Worm (Caenorhabditis elegans) whole organism, young adult: ENCODE data around the gene rnh-1.2.
A peak's percentile ranks its signal among the peaks of the same experiment; 100 is the strongest.

ENCODE experiments used
- B0035.1 ChIP-seq: sonication (generic microtip); optimal IDR thresholded peaks from 2 replicates; lab custom pipeline; 2016; ENCODE audit warnings: missing genetic modification characterization, mild to moderate bottlenecking, missing compliant biosample characterization, missing genotype, missing genetic modification reagents
- F55B11.4 ChIP-seq: sonication (generic microtip); optimal IDR thresholded peaks from 2 replicates; lab custom pipeline; 2016; ENCODE audit warnings: missing compliant biosample characterization, missing genetic modification characterization, borderline replicate concordance; ENCODE audit not compliant: insufficient read depth
- F57C9.4 ChIP-seq: sonication (generic microtip); optimal IDR thresholded peaks from 2 replicates; lab custom pipeline; 2017; ENCODE audit warnings: mild to moderate bottlenecking, missing genetic modification characterization, missing compliant biosample characterization
- Y56A3A.18 ChIP-seq: fragments of 200-800 bp; sonication (Bioruptor generic); IDR thresholded peaks from 2 replicates; pipeline ENCODE4 v1.3.6; 2022; ENCODE audit warnings: missing genetic modification reagents, missing genetic modification characterization, missing compliant biosample characterization
- ama-1 ChIP-seq, 3 experiments: fragments of 150-350 bp in 1 of 3; sonication (generic microtip) in 2 of 3; optimal IDR thresholded peaks; 2 replicates each; lab custom pipeline; 2014 to 2018; ENCODE audit warnings: missing biosample characterization in 2 of 3, missing genetic modification characterization in 2 of 3, missing genetic modification reagents in 2 of 3
- aptf-3 ChIP-seq: fragments of 200-800 bp; sonication (Bioruptor generic); IDR thresholded peaks from 2 replicates; pipeline ENCODE4 v1.3.6; 2022; ENCODE audit warnings: missing genetic modification characterization, missing compliant biosample characterization
- athp-1 ChIP-seq: sonication (generic microtip); optimal IDR thresholded peaks from 2 replicates; lab custom pipeline; 2017; ENCODE audit warnings: mild to moderate bottlenecking, missing genetic modification characterization, missing compliant biosample characterization
- attf-3 ChIP-seq: fragments of 200-800 bp; sonication (Bioruptor generic); conservative IDR thresholded peaks from 2 replicates; pipeline ENCODE4 v1.3.6; 2022; ENCODE audit warnings: missing genetic modification reagents, missing genetic modification characterization, missing compliant biosample characterization
- attf-6 ChIP-seq: fragments of 200-800 bp; sonication (Bioruptor generic); IDR thresholded peaks from 2 replicates; pipeline ENCODE4 v1.3.6; 2022; ENCODE audit warnings: missing genetic modification reagents, missing genetic modification characterization, missing compliant biosample characterization
- bed-2 ChIP-seq: fragments of 200-800 bp; sonication (Bioruptor generic); IDR thresholded peaks from 2 replicates; pipeline ENCODE4 v1.3.6; 2022; ENCODE audit warnings: missing genetic modification reagents, missing genetic modification characterization, missing compliant biosample characterization
- ccch-3 ChIP-seq: fragments of 200-800 bp; sonication (Bioruptor generic); optimal IDR thresholded peaks from 2 replicates; lab custom pipeline; 2018; ENCODE audit warnings: mild to moderate bottlenecking, missing genetic modification characterization, missing compliant biosample characterization
- cebp-1 ChIP-seq, 2 experiments: fragments of 200-800 bp in 1 of 2; sonication (Bioruptor generic) in 1 of 2; sonication (generic microtip) in 1 of 2; IDR thresholded peaks in 1 of 2; optimal IDR thresholded peaks in 1 of 2; 2 replicates each; pipeline versions ENCODE4 v1.3.6 to Lab custom; 2017 to 2022; ENCODE audit warnings: missing compliant biosample characterization in 2 of 2, missing genetic modification characterization in 2 of 2, mild to moderate bottlenecking in 1 of 2, missing genetic modification reagents in 1 of 2, moderate library complexity in 1 of 2
- cebp-2 ChIP-seq: fragments of 200-800 bp; sonication (Bioruptor generic); IDR thresholded peaks from 2 replicates; pipeline ENCODE4 v1.3.6; 2022; ENCODE audit warnings: missing genetic modification characterization, missing compliant biosample characterization
- ceh-100 ChIP-seq: fragments of 200-800 bp; sonication (Bioruptor generic); IDR thresholded peaks from 2 replicates; pipeline ENCODE4 v1.3.6; 2022; ENCODE audit warnings: missing genetic modification reagents, missing genetic modification characterization, missing compliant biosample characterization
- ceh-91 ChIP-seq: fragments of 200-800 bp; sonication (Bioruptor generic); IDR thresholded peaks from 2 replicates; pipeline ENCODE4 v1.3.6; 2022; ENCODE audit warnings: missing genetic modification reagents, missing genetic modification characterization, missing compliant biosample characterization
- chd-7 ChIP-seq: sonication (generic microtip); optimal IDR thresholded peaks from 2 replicates; lab custom pipeline; 2016; ENCODE audit warnings: mild to moderate bottlenecking, missing genetic modification characterization, moderate library complexity, missing compliant biosample characterization
- die-1 ChIP-seq: sonication (generic microtip); optimal IDR thresholded peaks from 2 replicates; lab custom pipeline; 2016; ENCODE audit warnings: missing genotype, mild to moderate bottlenecking, missing genetic modification characterization, missing compliant biosample characterization
- dox-1 ChIP-seq: fragments of 200-800 bp; sonication (Bioruptor generic); IDR thresholded peaks from 2 replicates; pipeline ENCODE4 v1.3.6; 2022; ENCODE audit warnings: missing genetic modification reagents, missing genetic modification characterization, missing compliant biosample characterization
- egl-18 ChIP-seq: fragments of 200-800 bp; sonication (Bioruptor generic); IDR thresholded peaks from 2 replicates; pipeline ENCODE4 v1.3.6; 2022; ENCODE audit warnings: missing genetic modification reagents, missing genetic modification characterization, missing compliant biosample characterization
- egrh-3 ChIP-seq: fragments of 200-800 bp; sonication (Bioruptor generic); IDR thresholded peaks from 2 replicates; pipeline ENCODE4 v1.3.6; 2022; ENCODE audit warnings: missing genetic modification reagents, missing genetic modification characterization, missing compliant biosample characterization
- ekl-4 ChIP-seq: fragments of 200-800 bp; sonication (Bioruptor generic); IDR thresholded peaks from 2 replicates; pipeline ENCODE4 v1.3.6; 2022; ENCODE audit warnings: missing genetic modification reagents, missing genetic modification characterization, missing compliant biosample characterization
- ets-4 ChIP-seq: fragments of 200-800 bp; sonication (Bioruptor generic); optimal IDR thresholded peaks from 2 replicates; lab custom pipeline; 2018; ENCODE audit warnings: mild to moderate bottlenecking, missing genetic modification characterization, missing compliant biosample characterization
- him-1 ChIP-seq: sonication (generic microtip); optimal IDR thresholded peaks from 2 replicates; lab custom pipeline; 2016; ENCODE audit warnings: missing genotype, missing genetic modification reagents, missing genetic modification characterization, missing compliant biosample characterization
- hlh-12 ChIP-seq: sonication (generic microtip); optimal IDR thresholded peaks from 2 replicates; lab custom pipeline; 2016; ENCODE audit warnings: missing genetic modification characterization, missing compliant biosample characterization
- hsf-1 ChIP-seq: fragments of 200-800 bp; sonication (Bioruptor generic); IDR thresholded peaks from 2 replicates; pipeline ENCODE4 v1.3.6; 2022; ENCODE audit warnings: missing genetic modification reagents, missing genetic modification characterization, missing compliant biosample characterization
- lag-1 ChIP-seq: fragments of 200-800 bp; sonication (Bioruptor generic); IDR thresholded peaks from 2 replicates; pipeline ENCODE4 v1.3.6; 2022; ENCODE audit warnings: missing genetic modification reagents, missing genetic modification characterization, missing compliant biosample characterization
- lin-26 ChIP-seq: fragments of 200-800 bp; sonication (Bioruptor generic); IDR thresholded peaks from 2 replicates; pipeline ENCODE4 v1.3.6; 2022; ENCODE audit warnings: missing genetic modification reagents, missing genetic modification characterization, missing compliant biosample characterization
- lin-35 ChIP-seq, 3 experiments: fragments of 150-350 bp in 2 of 3; sonication (generic microtip) in 1 of 3; optimal IDR thresholded peaks; 2 replicates each; lab custom pipeline; 2014 to 2018; ENCODE audit warnings: missing biosample characterization in 3 of 3, missing genetic modification characterization in 3 of 3, missing genetic modification reagents in 3 of 3
- lin-40 ChIP-seq: sonication (generic microtip); optimal IDR thresholded peaks from 2 replicates; lab custom pipeline; 2016; ENCODE audit warnings: missing genetic modification characterization, mild to moderate bottlenecking, missing compliant biosample characterization, missing genotype, missing genetic modification reagents
- lir-1 ChIP-seq: fragments of 200-800 bp; sonication (Bioruptor generic); conservative IDR thresholded peaks from 2 replicates; pipeline ENCODE4 v1.3.6; 2022; ENCODE audit warnings: missing genetic modification reagents, missing genetic modification characterization, missing compliant biosample characterization
- madf-8 ChIP-seq: fragments of 200-800 bp; sonication (Bioruptor generic); conservative IDR thresholded peaks from 2 replicates; pipeline ENCODE4 v1.3.6; 2022; ENCODE audit warnings: missing genetic modification reagents, missing genetic modification characterization, missing compliant biosample characterization
- mcd-1 ChIP-seq: fragments of 200-800 bp; sonication (Bioruptor generic); IDR thresholded peaks from 2 replicates; pipeline ENCODE4 v1.3.6; 2022; ENCODE audit warnings: missing genetic modification reagents, missing genetic modification characterization, missing compliant biosample characterization
- nfya-2 ChIP-seq: fragments of 200-800 bp; sonication (Bioruptor generic); IDR thresholded peaks from 2 replicates; pipeline ENCODE4 v1.3.6; 2022; ENCODE audit warnings: missing genetic modification reagents, missing genetic modification characterization, missing compliant biosample characterization
- nfyb-1 ChIP-seq: fragments of 200-800 bp; sonication (Bioruptor generic); IDR thresholded peaks from 2 replicates; pipeline ENCODE4 v1.3.6; 2022; ENCODE audit warnings: missing genetic modification reagents, missing genetic modification characterization, missing compliant biosample characterization
- nhr-120 ChIP-seq: fragments of 200-800 bp; sonication (Bioruptor generic); IDR thresholded peaks from 2 replicates; pipeline ENCODE4 v1.3.6; 2022; ENCODE audit warnings: missing genetic modification characterization, missing compliant biosample characterization
- nhr-80 ChIP-seq: sonication (generic microtip); optimal IDR thresholded peaks from 2 replicates; lab custom pipeline; 2016; ENCODE audit warnings: missing genetic modification characterization, missing compliant biosample characterization
- pha-4 ChIP-seq: fragments of 150-350 bp; sonication (generic microtip); optimal IDR thresholded peaks from 2 replicates; lab custom pipeline; 2014; ENCODE audit warnings: missing biosample characterization, missing genetic modification reagents, missing genetic modification characterization
- rpc-1 ChIP-seq, 2 experiments: fragments of 150-350 bp in 1 of 2; sonication (generic microtip) in 1 of 2; optimal IDR thresholded peaks; 2 replicates each; lab custom pipeline; 2014 to 2018; ENCODE audit warnings: missing biosample characterization in 1 of 2, missing genetic modification characterization in 1 of 2, missing genetic modification reagents in 1 of 2, missing genotype in 1 of 2
- sea-2 ChIP-seq: fragments of 200-800 bp; sonication (Bioruptor generic); IDR thresholded peaks from 2 replicates; pipeline ENCODE4 v1.3.6; 2022; ENCODE audit warnings: missing genetic modification characterization, missing compliant biosample characterization
- snpc-1.1 ChIP-seq: sonication (generic microtip); optimal IDR thresholded peaks from 2 replicates; lab custom pipeline; 2017; ENCODE audit warnings: missing genetic modification characterization, mild to moderate bottlenecking, missing compliant biosample characterization, antibody characterized with exemption, moderate library complexity, missing genotype, missing genetic modification reagents; ENCODE audit not compliant: insufficient read depth
- sptf-2 ChIP-seq: fragments of 200-800 bp; sonication (Bioruptor generic); optimal IDR thresholded peaks from 2 replicates; lab custom pipeline; 2018; ENCODE audit warnings: mild to moderate bottlenecking, missing genetic modification characterization, missing compliant biosample characterization
- tbx-9 ChIP-seq: sonication (generic microtip); optimal IDR thresholded peaks from 2 replicates; lab custom pipeline; 2016; ENCODE audit warnings: borderline replicate concordance, missing genetic modification characterization, inconsistent platforms, missing compliant biosample characterization
- tlf-1 ChIP-seq: fragments of 200-800 bp; sonication (Bioruptor generic); optimal IDR thresholded peaks from 2 replicates; lab custom pipeline; 2018; ENCODE audit warnings: mild to moderate bottlenecking, missing genetic modification characterization, missing compliant biosample characterization
- unc-130 ChIP-seq: sonication (generic microtip); optimal IDR thresholded peaks from 2 replicates; lab custom pipeline; 2016; ENCODE audit warnings: missing genetic modification reagents, missing genetic modification characterization, missing compliant biosample characterization
- xnd-1 ChIP-seq: sonication (generic microtip); optimal IDR thresholded peaks from 2 replicates; lab custom pipeline; 2016; ENCODE audit warnings: missing genotype, missing genetic modification reagents, missing genetic modification characterization, missing compliant biosample characterization
- ztf-18 ChIP-seq: sonication (generic microtip); optimal IDR thresholded peaks from 2 replicates; lab custom pipeline; 2016; ENCODE audit warnings: missing genotype, mild to moderate bottlenecking, missing genetic modification characterization, missing compliant biosample characterization
- ztf-28 ChIP-seq: fragments of 200-800 bp; sonication (Bioruptor generic); IDR thresholded peaks from 2 replicates; pipeline ENCODE4 v1.3.6; 2022; ENCODE audit warnings: missing genetic modification reagents, missing genetic modification characterization, missing compliant biosample characterization
- ztf-6 ChIP-seq: fragments of 200-800 bp; sonication (Bioruptor generic); IDR thresholded peaks from 2 replicates; pipeline ENCODE4 v1.3.6; 2022; ENCODE audit warnings: missing genetic modification reagents, missing genetic modification characterization, missing compliant biosample characterization

Gene rnh-1.2

ce11 chrII:9886216-9886615 is 44.4 kb upstream of the rnh-1.2 start, which contains the start of gene algn-8 (continued):
- no peak for TF ChIP-seq lin-40 (tag; lab: Kevin White, UChicago)
- TF ChIP-seq ztf-6 (GFP tag; lab: Robert Waterston, UW) = no peak
- no peak for TF ChIP-seq xnd-1
- TF ChIP-seq pha-4 (tag; lab: Kevin White, UChicago) = no peak
- no peak for TF ChIP-seq madf-8 (GFP tag; lab: Robert Waterston, UW)
- no peak for TF ChIP-seq athp-1 (tag; lab: Kevin White, UChicago)
- no peak for TF ChIP-seq ccch-3 (GFP tag; lab: Kevin White, UChicago)
- no peak for TF ChIP-seq nfyb-1 (GFP tag; lab: Robert Waterston, UW)
- 0 out of 2 replicates have a peak, but pooled peaks have one; percentile 24 for TF ChIP-seq ekl-4 (GFP tag; lab: Robert Waterston, UW)
- TF ChIP-seq ztf-28 = no peak
- TF ChIP-seq snpc-1.1 (tag; lab: Kevin White, UChicago) = no peak
- TF ChIP-seq F55B11.4 (tag; lab: Kevin White, UChicago) = no peak
- 0 out of 2 replicates have a peak, but pooled peaks have one; percentile 66 for TF ChIP-seq aptf-3 (GFP tag; lab: Robert Waterston, UW)
- no peak for TF ChIP-seq sptf-2
- no peak for TF ChIP-seq ztf-18
- peak; percentile 3 for TF ChIP-seq tlf-1
- TF ChIP-seq B0035.1 (tag; lab: Kevin White, UChicago) = no peak
- no peak for TF ChIP-seq cebp-2
- TF ChIP-seq ama-1 (optimal IDR thresholded peaks at IDR 0.05; lab: Kevin White, UChicago) = no peak
- no peak for TF ChIP-seq ama-1 (GFP tag; optimal IDR thresholded peaks at IDR 0.05; lab: Kevin White, UChicago)
- TF ChIP-seq hlh-12 (tag; lab: Kevin White, UChicago) = no peak
- TF ChIP-seq lir-1 (GFP tag; lab: Robert Waterston, UW) = no peak
- TF ChIP-seq chd-7 (tag; lab: Kevin White, UChicago) = peak; percentile 45
- TF ChIP-seq Y56A3A.18 (GFP tag; lab: Robert Waterston, UW) = 0 out of 2 replicates have a peak, but pooled peaks have one; percentile 33
- no peak for TF ChIP-seq egl-18 (GFP tag; lab: Robert Waterston, UW)
- TF ChIP-seq him-1 = no peak
- TF ChIP-seq rpc-1 (optimal IDR thresholded peaks at IDR 0.05; lab: Kevin White, UChicago) = no peak
- no peak for TF ChIP-seq rpc-1 (tag; optimal IDR thresholded peaks at IDR 0.05; lab: Kevin White, UChicago)
- no peak for TF ChIP-seq lin-35 (GFP tag; optimal IDR thresholded peaks at IDR 0.05; lab: Kevin White, UChicago)
- TF ChIP-seq lag-1 = no peak
- TF ChIP-seq sea-2 (GFP tag; lab: Robert Waterston, UW) = no peak
- no peak for TF ChIP-seq ceh-100 (GFP tag; lab: Robert Waterston, UW)
- TF ChIP-seq nfya-2 (GFP tag; lab: Robert Waterston, UW) = no peak
- TF ChIP-seq lin-26 (GFP tag; lab: Robert Waterston, UW) = no peak
- TF ChIP-seq ets-4 (GFP tag; lab: Kevin White, UChicago) = no peak
- no peak for TF ChIP-seq attf-3 (GFP tag; lab: Robert Waterston, UW)
- no peak for TF ChIP-seq nhr-120 (GFP tag; lab: Robert Waterston, UW)
- TF ChIP-seq attf-6 (GFP tag; lab: Robert Waterston, UW) = no peak
- TF ChIP-seq tbx-9 (tag; lab: Kevin White, UChicago) = no peak
- no peak for TF ChIP-seq dox-1 (GFP tag; lab: Robert Waterston, UW)
- TF ChIP-seq hsf-1 = no peak
- no peak for TF ChIP-seq cebp-1 (GFP tag; IDR thresholded peaks at IDR 0.05; lab: Robert Waterston, UW)
- no peak for TF ChIP-seq cebp-1 (tag; optimal IDR thresholded peaks at IDR 0.05; lab: Kevin White, UChicago)
- no peak for TF ChIP-seq ceh-91
- TF ChIP-seq mcd-1 (GFP tag; lab: Robert Waterston, UW) = no peak
- TF ChIP-seq bed-2 = no peak
- TF ChIP-seq die-1 = no peak
- TF ChIP-seq egrh-3 (GFP tag; lab: Robert Waterston, UW) = no peak
- TF ChIP-seq F57C9.4 (tag; lab: Kevin White, UChicago) = no peak
- peak; percentile 55 for TF ChIP-seq unc-130 (GFP tag; lab: Kevin White, UChicago)
- TF ChIP-seq nhr-80 (tag; lab: Kevin White, UChicago) = no peak
